Fruit fly (Drosophila melanogaster): ENCODE data around the gene CG9839.

DNA sequence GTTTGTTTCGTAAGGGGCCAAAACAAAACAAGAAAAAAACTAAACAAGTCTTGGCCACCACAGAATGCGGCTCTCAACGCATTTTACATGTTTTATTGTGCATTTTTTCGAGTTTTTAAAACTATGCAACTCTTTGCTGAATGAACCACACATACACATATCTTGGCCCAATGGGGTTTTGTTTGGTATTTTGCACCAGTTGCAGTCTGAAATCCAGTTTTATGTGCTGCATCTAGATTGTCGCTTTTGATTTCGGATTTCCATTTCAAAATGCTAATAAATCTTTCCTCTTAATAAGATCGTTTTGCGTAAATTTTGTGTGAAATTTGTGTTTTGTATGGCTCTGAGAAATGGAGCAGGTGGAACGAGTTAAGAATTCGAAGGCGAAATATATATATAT lies 48.1 kb upstream of the CG9839 start:
- TF ChIP-seq sage (GFP tag; optimal IDR thresholded peaks at IDR 0.05) = no peak
- TF ChIP-seq Rel (GFP tag; optimal IDR thresholded peaks at IDR 0.05) = no peak
- TF ChIP-seq Rel (tag; optimal IDR thresholded peaks at IDR 0.05) = no peak
- no peak for TF ChIP-seq Hnf4 (GFP tag; optimal IDR thresholded peaks at IDR 0.05)
- TF ChIP-seq usp (GFP tag; optimal IDR thresholded peaks at IDR 0.05) = no peak

All from whole organism, wandering third instar larva.